Worm (Caenorhabditis elegans) whole organism, early embryonic: ENCODE results near the gene ZC15.1.

Experiments used
- B0310.2 ChIP-seq: sonication (generic microtip); optimal IDR thresholded peaks from 2 replicates; lab custom pipeline; 2016; ENCODE audit warnings: mild to moderate bottlenecking, missing genetic modification characterization, missing compliant biosample characterization
- F13C5.2 ChIP-seq: sonication (generic microtip); optimal IDR thresholded peaks from 2 replicates; lab custom pipeline; 2017; ENCODE audit warnings: mild to moderate bottlenecking, missing genetic modification characterization, inconsistent platforms, missing compliant biosample characterization
- aly-1 ChIP-seq: sonication (generic microtip); optimal IDR thresholded peaks from 2 replicates; lab custom pipeline; 2016; ENCODE audit warnings: missing genetic modification characterization, missing compliant biosample characterization
- ama-1 ChIP-seq: fragments of 150-350 bp; optimal IDR thresholded peaks from 2 replicates; lab custom pipeline; 2014
- ceh-36 ChIP-seq: sonication (generic microtip); optimal IDR thresholded peaks from 2 replicates; lab custom pipeline; 2016; ENCODE audit warnings: missing genetic modification characterization, inconsistent platforms, missing compliant biosample characterization
- ets-7 ChIP-seq: sonication (generic microtip); optimal IDR thresholded peaks from 2 replicates; lab custom pipeline; 2016; ENCODE audit warnings: missing genotype, missing genetic modification characterization, missing compliant biosample characterization
- hmbx-1 ChIP-seq: sonication (generic microtip); optimal IDR thresholded peaks from 2 replicates; lab custom pipeline; 2016; ENCODE audit warnings: mild to moderate bottlenecking, missing genetic modification characterization, missing compliant biosample characterization
- hmg-4 ChIP-seq: fragments of 200-800 bp; sonication (Bioruptor generic); optimal IDR thresholded peaks from 2 replicates; lab custom pipeline; 2018; ENCODE audit warnings: mild to moderate bottlenecking, missing genetic modification characterization, missing compliant biosample characterization
- hnd-1 ChIP-seq: sonication (generic microtip); optimal IDR thresholded peaks from 2 replicates; lab custom pipeline; 2016; ENCODE audit warnings: missing genetic modification characterization, missing compliant biosample characterization
- pes-1 ChIP-seq: fragments of 200-800 bp; sonication (Bioruptor generic); IDR thresholded peaks from 2 replicates; pipeline ENCODE4 v1.3.6; 2022; ENCODE audit warnings: missing genetic modification reagents, missing genetic modification characterization, missing compliant biosample characterization
- scrt-1 ChIP-seq: fragments of 200-800 bp; sonication (Bioruptor generic); IDR thresholded peaks from 2 replicates; pipeline ENCODE4 v1.3.6; 2022; ENCODE audit warnings: missing genetic modification characterization, missing compliant biosample characterization
- sea-1 ChIP-seq: fragments of 200-800 bp; sonication (Bioruptor generic); conservative IDR thresholded peaks from 2 replicates; pipeline ENCODE4 v1.3.6; 2022; ENCODE audit warnings: missing genetic modification characterization, missing compliant biosample characterization
- tbx-11 ChIP-seq: fragments of 200-800 bp; sonication (Bioruptor generic); IDR thresholded peaks from 2 replicates; pipeline ENCODE4 v1.3.6; 2022; ENCODE audit warnings: missing genetic modification characterization, missing compliant biosample characterization
- tbx-37 ChIP-seq: fragments of 200-800 bp; sonication (Bioruptor generic); conservative IDR thresholded peaks from 2 replicates; pipeline ENCODE4 v1.3.6; 2022; ENCODE audit warnings: missing genetic modification reagents, missing genetic modification characterization, missing compliant biosample characterization
- tra-4 ChIP-seq: sonication (generic microtip); optimal IDR thresholded peaks from 2 replicates; lab custom pipeline; 2017; ENCODE audit warnings: missing genetic modification characterization, missing compliant biosample characterization

The ZC15.1 gene

ce11 chrV:20351195-20351594 lies 45.3 kb downstream of the ZC15.1 start, which contains the start of gene K02E2.1:
TSS of gene K02E2.1 (plus strand) at chrV:20351495.
- TF ChIP-seq ceh-36 (tag; lab: Kevin White, UChicago) (no peak), sea-1 (no peak), aly-1 (tag; lab: Kevin White, UChicago) (no peak), B0310.2 (tag; lab: Kevin White, UChicago) (no peak), tra-4 (tag; lab: Kevin White, UChicago) (no peak), hnd-1 (no peak), scrt-1 (GFP tag; lab: Robert Waterston, UW) (no peak), F13C5.2 (tag; lab: Kevin White, UChicago) (no peak), pes-1 (GFP tag; lab: Robert Waterston, UW) (no peak), ama-1 (lab: Kevin White, UChicago) (no peak), tbx-11 (GFP tag; lab: Robert Waterston, UW) (no peak), ets-7 (tag; lab: Kevin White, UChicago) (no peak), hmbx-1 (tag; lab: Kevin White, UChicago) (no peak)

- no peak for TF ChIP-seq sea-1
- TF ChIP-seq hmbx-1 (tag; lab: Kevin White, UChicago) = no peak
- no peak for TF ChIP-seq ets-7 (tag; lab: Kevin White, UChicago)
- TF ChIP-seq hmg-4 (GFP tag; lab: Kevin White, UChicago) = no peak
- no peak for TF ChIP-seq tra-4 (tag; lab: Kevin White, UChicago)
- no peak for TF ChIP-seq F13C5.2 (tag; lab: Kevin White, UChicago)
- no peak for TF ChIP-seq tbx-11 (GFP tag; lab: Robert Waterston, UW)
- no peak for TF ChIP-seq ceh-36 (tag; lab: Kevin White, UChicago)
- no peak for TF ChIP-seq aly-1 (tag; lab: Kevin White, UChicago)
- no peak for TF ChIP-seq tbx-37 (GFP tag; lab: Robert Waterston, UW)
Measured at ce11 chrV:20356472-20356871, 50.6 kb downstream of the ZC15.1 start, which contains the start of gene grd-11. TSS of gene grd-11 (plus strand) at chrV:20356772.
